Worm (Caenorhabditis elegans): ENCODE results near the gene F58E2.2.
A peak's percentile ranks its signal among the peaks of the same experiment; 100 is the strongest.

Gene F58E2.2

ce11 chrIV:3491477-3491876, 21.6 kb downstream of the F58E2.2 start, which contains the start of gene srz-78:
Gene srz-78, plus strand, starts transcription at chrIV:3491777.
- TF ChIP-seq efl-1 (optimal IDR thresholded peaks at IDR 0.05): no peak
- TF ChIP-seq efl-1 (GFP tag; optimal IDR thresholded peaks at IDR 0.05 in 1 of 2): peak in 1 of 2 experiments; percentile 32
- TF ChIP-seq aly-2 (tag; optimal IDR thresholded peaks at IDR 0.05): no peak

DNA sequence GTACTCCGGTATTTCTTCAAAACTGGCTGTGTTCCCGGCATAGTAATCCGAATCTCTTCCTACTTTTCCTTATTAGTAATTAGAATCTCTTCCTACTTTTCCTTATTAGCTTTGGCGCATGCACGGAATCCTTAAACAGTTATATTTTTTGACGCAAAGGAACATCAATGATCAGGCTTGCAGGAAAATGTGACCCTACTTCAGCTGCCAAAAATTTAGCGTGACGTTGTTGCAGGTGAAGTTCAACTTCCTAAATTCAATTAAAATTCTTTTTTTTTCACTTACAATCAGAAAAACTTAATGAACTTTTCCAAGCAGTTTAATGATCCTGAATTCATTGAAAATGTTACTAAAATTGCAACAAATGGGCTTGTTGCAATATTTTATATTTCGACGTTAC, 23.5 kb downstream of the F58E2.2 start, which contains the start of gene srz-79:
TSS of gene srz-79 (plus strand) at position 301 of the 400 bp plus-strand sequence.
- TF ChIP-seq skn-1 (tag; optimal IDR thresholded peaks at IDR 0.05) (no peak), hlh-4 (tag; optimal IDR thresholded peaks at IDR 0.05) (peak; percentile 41)

ce11 chrIV:3496358-3496757, 26.5 kb downstream of the F58E2.2 start, which contains the start of gene C09G12.17:
Gene C09G12.17, minus strand, starts transcription at chrIV:3496458.
- TF ChIP-seq nhr-85 (tag): no peak
- TF ChIP-seq nhr-47 (tag; optimal IDR thresholded peaks at IDR 0.05): no peak
- TF ChIP-seq egl-13 (tag; optimal IDR thresholded peaks at IDR 0.05): no peak
- no peak for TF ChIP-seq pax-3 (tag; optimal IDR thresholded peaks at IDR 0.05)
- no peak for TF ChIP-seq mdl-1 (tag; optimal IDR thresholded peaks at IDR 0.05)
- no peak for TF ChIP-seq mef-2 (tag; optimal IDR thresholded peaks at IDR 0.05)
- TF ChIP-seq ceh-8 (GFP tag; optimal IDR thresholded peaks at IDR 0.05): no peak
- TF ChIP-seq Y116A8C.19 (tag; optimal IDR thresholded peaks at IDR 0.05; ENCODE audit: borderline replicate concordance): no peak
- no peak for TF ChIP-seq swsn-7 (tag; optimal IDR thresholded peaks at IDR 0.05)
- no peak for TF ChIP-seq ztf-4 (tag; optimal IDR thresholded peaks at IDR 0.05)
- no peak for TF ChIP-seq unc-62 (GFP tag; optimal IDR thresholded peaks at IDR 0.05)
- TF ChIP-seq mep-1 (tag; optimal IDR thresholded peaks at IDR 0.05): no peak
- no peak for TF ChIP-seq nhr-237 (tag; optimal IDR thresholded peaks at IDR 0.05)
- TF ChIP-seq sup-37 (GFP tag; optimal IDR thresholded peaks at IDR 0.05): no peak
- no peak for TF ChIP-seq nhr-90 (tag; optimal IDR thresholded peaks at IDR 0.05; ENCODE audit: poor library complexity)
- no peak for TF ChIP-seq zip-4 (GFP tag; optimal IDR thresholded peaks at IDR 0.05)
- no peak for TF ChIP-seq aha-1 (tag; optimal IDR thresholded peaks at IDR 0.05)

DNA sequence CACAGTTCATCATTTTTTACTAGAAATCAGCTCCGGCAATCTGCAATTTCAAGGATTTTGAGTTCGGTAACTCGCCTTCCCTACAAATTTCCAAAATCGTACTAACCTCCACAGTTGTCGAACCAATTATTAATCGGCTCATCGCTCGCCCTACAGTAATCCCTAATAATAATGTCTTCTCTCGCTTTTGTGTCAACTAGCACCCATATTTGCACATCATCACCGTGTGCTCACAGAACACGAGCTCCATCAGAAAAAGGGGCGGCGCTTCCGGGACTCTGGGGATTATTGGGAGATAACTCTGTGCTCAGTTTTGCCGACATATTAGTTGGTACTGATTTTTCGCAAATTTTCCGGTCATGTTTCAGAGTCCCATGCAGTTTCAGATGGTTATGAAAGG, 28.1 kb downstream of the F58E2.2 start, which contains the start of gene ceh-53:
TSS of gene ceh-53 (plus strand) at position 301 of the 400 bp plus-strand sequence.
- TF ChIP-seq nhr-90 (tag; optimal IDR thresholded peaks at IDR 0.05; ENCODE audit: poor library complexity): no peak
- no peak for TF ChIP-seq isw-1 (GFP tag; IDR thresholded peaks at IDR 0.05)
- TF ChIP-seq ets-5 (GFP tag; IDR thresholded peaks at IDR 0.05): no peak
- TF ChIP-seq grh-1 (GFP tag; IDR thresholded peaks at IDR 0.05): no peak
- no peak for TF ChIP-seq egl-13 (tag; optimal IDR thresholded peaks at IDR 0.05)
- TF ChIP-seq ceh-88 (GFP tag; IDR thresholded peaks at IDR 0.05): no peak
- TF ChIP-seq tlp-1 (tag; optimal IDR thresholded peaks at IDR 0.05): no peak
- no peak for TF ChIP-seq ztf-11 (tag; optimal IDR thresholded peaks at IDR 0.05)
- TF ChIP-seq nhr-85 (tag): no peak
- TF ChIP-seq fkh-4 (tag; optimal IDR thresholded peaks at IDR 0.05; ENCODE audit: borderline replicate concordance): no peak
- no peak for TF ChIP-seq ceh-63 (GFP tag; optimal IDR thresholded peaks at IDR 0.05)
- TF ChIP-seq C34B4.2 (tag; optimal IDR thresholded peaks at IDR 0.05): no peak
- no peak for TF ChIP-seq unc-130 (tag; optimal IDR thresholded peaks at IDR 0.05)
- TF ChIP-seq nhr-71 (tag; optimal IDR thresholded peaks at IDR 0.05): no peak

- TF ChIP-seq ztf-4 (tag; optimal IDR thresholded peaks at IDR 0.05) (no peak), unc-130 (tag; optimal IDR thresholded peaks at IDR 0.05) (no peak), fkh-10 (GFP tag; optimal IDR thresholded peaks at IDR 0.05) (no peak), nhr-237 (tag; optimal IDR thresholded peaks at IDR 0.05) (no peak), aly-2 (tag; optimal IDR thresholded peaks at IDR 0.05) (no peak), irx-1 (tag; optimal IDR thresholded peaks at IDR 0.05) (no peak), jun-1 (tag; optimal IDR thresholded peaks at IDR 0.05) (no peak)
Measured at ce11 chrIV:3501981-3502736, 32.3 kb downstream of the F58E2.2 start.
